Worm (Caenorhabditis elegans) whole organism, young adult: Measurements from ENCODE around the gene F34H10.1.

Experiments
- B0035.1 ChIP-seq: sonication (generic microtip); optimal IDR thresholded peaks from 2 replicates; lab custom pipeline; 2016; ENCODE audit warnings: missing genetic modification characterization, mild to moderate bottlenecking, missing compliant biosample characterization, missing genotype, missing genetic modification reagents
- B0261.1 ChIP-seq: sonication (generic microtip); optimal IDR thresholded peaks from 2 replicates; lab custom pipeline; 2016; ENCODE audit warnings: mild to moderate bottlenecking, missing genetic modification characterization, moderate library complexity, missing compliant biosample characterization
- F10E7.11 ChIP-seq: sonication (generic microtip); optimal IDR thresholded peaks from 2 replicates; lab custom pipeline; 2017; ENCODE audit warnings: mild to moderate bottlenecking, missing genetic modification characterization, moderate library complexity, missing compliant biosample characterization
- F22D6.2 ChIP-seq: sonication (generic microtip); optimal IDR thresholded peaks from 2 replicates; lab custom pipeline; 2016; ENCODE audit warnings: mild to moderate bottlenecking, missing genetic modification characterization, missing compliant biosample characterization
- F33H1.4 ChIP-seq: fragments of 200-800 bp; sonication (Bioruptor generic); IDR thresholded peaks from 2 replicates; pipeline ENCODE4 v1.3.6; 2022; ENCODE audit warnings: missing genetic modification reagents, missing genetic modification characterization, missing compliant biosample characterization
- F39B2.1 ChIP-seq: fragments of 200-800 bp; sonication (Bioruptor generic); IDR thresholded peaks from 2 replicates; pipeline ENCODE4 v1.3.6; 2022; ENCODE audit warnings: missing genetic modification reagents, missing genetic modification characterization, missing compliant biosample characterization
- F49E8.2 ChIP-seq: sonication (generic microtip); optimal IDR thresholded peaks from 3 replicates; lab custom pipeline; 2017; ENCODE audit warnings: missing genetic modification characterization, mild to moderate bottlenecking, missing compliant biosample characterization, antibody characterized with exemption, moderate library complexity; ENCODE audit not compliant: insufficient read depth
- F52B5.7 ChIP-seq: sonication (generic microtip); optimal IDR thresholded peaks from 2 replicates; lab custom pipeline; 2016; ENCODE audit warnings: mild to moderate bottlenecking, missing genetic modification characterization, missing compliant biosample characterization
- F57A8.1 ChIP-seq: fragments of 200-800 bp; sonication (Bioruptor generic); optimal IDR thresholded peaks from 2 replicates; lab custom pipeline; 2018; ENCODE audit warnings: mild to moderate bottlenecking, missing genetic modification characterization, moderate library complexity, missing compliant biosample characterization
- Y53G8AR.9 ChIP-seq: fragments of 200-800 bp; sonication (Bioruptor generic); conservative IDR thresholded peaks from 2 replicates; pipeline ENCODE4 v1.3.6; 2022; ENCODE audit warnings: missing genetic modification reagents, missing genetic modification characterization, missing compliant biosample characterization
- Y79H2A.3 ChIP-seq: fragments of 200-800 bp; sonication (Bioruptor generic); conservative IDR thresholded peaks from 2 replicates; pipeline ENCODE4 v1.3.6; 2022; ENCODE audit warnings: missing genetic modification reagents, missing genetic modification characterization, missing compliant biosample characterization
- Y95B8A.8 ChIP-seq: fragments of 200-800 bp; sonication (Bioruptor generic); IDR thresholded peaks from 2 replicates; pipeline ENCODE4 v1.3.6; 2022; ENCODE audit warnings: missing genetic modification reagents, missing genetic modification characterization, missing compliant biosample characterization
- ama-1 ChIP-seq, 3 experiments: fragments of 150-350 bp in 1 of 3; sonication (generic microtip) in 2 of 3; optimal IDR thresholded peaks; 2 replicates each; lab custom pipeline; 2014 to 2018; ENCODE audit warnings: missing biosample characterization in 2 of 3, missing genetic modification characterization in 2 of 3, missing genetic modification reagents in 2 of 3
- attf-5 ChIP-seq: fragments of 200-800 bp; sonication (Bioruptor generic); optimal IDR thresholded peaks from 2 replicates; lab custom pipeline; 2018; ENCODE audit warnings: mild to moderate bottlenecking, missing genetic modification characterization, missing compliant biosample characterization
- bed-1 ChIP-seq: fragments of 200-800 bp; sonication (Bioruptor generic); IDR thresholded peaks from 2 replicates; pipeline ENCODE4 v1.3.6; 2022; ENCODE audit warnings: missing genetic modification reagents, missing genetic modification characterization, missing compliant biosample characterization
- ccch-3 ChIP-seq: fragments of 200-800 bp; sonication (Bioruptor generic); optimal IDR thresholded peaks from 2 replicates; lab custom pipeline; 2018; ENCODE audit warnings: mild to moderate bottlenecking, missing genetic modification characterization, missing compliant biosample characterization
- ceh-100 ChIP-seq: fragments of 200-800 bp; sonication (Bioruptor generic); IDR thresholded peaks from 2 replicates; pipeline ENCODE4 v1.3.6; 2022; ENCODE audit warnings: missing genetic modification reagents, missing genetic modification characterization, missing compliant biosample characterization
- chd-7 ChIP-seq: sonication (generic microtip); optimal IDR thresholded peaks from 2 replicates; lab custom pipeline; 2016; ENCODE audit warnings: mild to moderate bottlenecking, missing genetic modification characterization, moderate library complexity, missing compliant biosample characterization
- die-1 ChIP-seq: sonication (generic microtip); optimal IDR thresholded peaks from 2 replicates; lab custom pipeline; 2016; ENCODE audit warnings: missing genotype, mild to moderate bottlenecking, missing genetic modification characterization, missing compliant biosample characterization
- dpl-1 ChIP-seq: fragments of 150-350 bp; optimal IDR thresholded peaks from 2 replicates; lab custom pipeline; 2014; ENCODE audit warnings: missing biosample characterization, missing genetic modification reagents, missing genetic modification characterization
- egl-18 ChIP-seq: fragments of 200-800 bp; sonication (Bioruptor generic); IDR thresholded peaks from 2 replicates; pipeline ENCODE4 v1.3.6; 2022; ENCODE audit warnings: missing genetic modification reagents, missing genetic modification characterization, missing compliant biosample characterization
- egl-44 ChIP-seq: fragments of 200-800 bp; sonication (Bioruptor generic); IDR thresholded peaks from 2 replicates; pipeline ENCODE4 v1.3.6; 2022; ENCODE audit warnings: missing genetic modification reagents, missing genetic modification characterization, missing compliant biosample characterization
- him-1 ChIP-seq: sonication (generic microtip); optimal IDR thresholded peaks from 2 replicates; lab custom pipeline; 2016; ENCODE audit warnings: missing genotype, missing genetic modification reagents, missing genetic modification characterization, missing compliant biosample characterization
- hmg-1.2 ChIP-seq: fragments of 200-800 bp; sonication (Bioruptor generic); IDR thresholded peaks from 2 replicates; pipeline ENCODE4 v1.3.6; 2022; ENCODE audit warnings: missing genetic modification reagents, missing genetic modification characterization, missing compliant biosample characterization
- lin-26 ChIP-seq: fragments of 200-800 bp; sonication (Bioruptor generic); IDR thresholded peaks from 2 replicates; pipeline ENCODE4 v1.3.6; 2022; ENCODE audit warnings: missing genetic modification reagents, missing genetic modification characterization, missing compliant biosample characterization
- lin-35 ChIP-seq, 3 experiments: fragments of 150-350 bp in 2 of 3; sonication (generic microtip) in 1 of 3; optimal IDR thresholded peaks; 2 replicates each; lab custom pipeline; 2014 to 2018; ENCODE audit warnings: missing biosample characterization in 3 of 3, missing genetic modification characterization in 3 of 3, missing genetic modification reagents in 3 of 3
- lin-40 ChIP-seq: sonication (generic microtip); optimal IDR thresholded peaks from 2 replicates; lab custom pipeline; 2016; ENCODE audit warnings: missing genetic modification characterization, mild to moderate bottlenecking, missing compliant biosample characterization, missing genotype, missing genetic modification reagents
- lin-54 ChIP-seq: fragments of 200-800 bp; sonication (Bioruptor generic); optimal IDR thresholded peaks from 2 replicates; lab custom pipeline; 2018; ENCODE audit warnings: mild to moderate bottlenecking, missing genetic modification characterization, missing compliant biosample characterization
- mes-4 ChIP-seq: sonication (generic microtip); optimal IDR thresholded peaks from 2 replicates; lab custom pipeline; 2016; ENCODE audit warnings: missing genotype, missing genetic modification characterization, missing compliant biosample characterization
- mxl-1 ChIP-seq: sonication (generic microtip); optimal IDR thresholded peaks from 2 replicates; lab custom pipeline; 2016; ENCODE audit warnings: missing genetic modification characterization, missing compliant biosample characterization
- nfyb-1 ChIP-seq: fragments of 200-800 bp; sonication (Bioruptor generic); IDR thresholded peaks from 2 replicates; pipeline ENCODE4 v1.3.6; 2022; ENCODE audit warnings: missing genetic modification reagents, missing genetic modification characterization, missing compliant biosample characterization
- nhr-27 ChIP-seq: fragments of 200-800 bp; sonication (Bioruptor generic); optimal IDR thresholded peaks from 2 replicates; lab custom pipeline; 2018; ENCODE audit warnings: mild to moderate bottlenecking, missing genetic modification characterization, moderate library complexity, missing compliant biosample characterization
- nhr-90 ChIP-seq: sonication (generic microtip); optimal IDR thresholded peaks from 2 replicates; lab custom pipeline; 2016; ENCODE audit warnings: missing genotype, mild to moderate bottlenecking, missing genetic modification characterization, missing compliant biosample characterization
- rcor-1 ChIP-seq: fragments of 200-800 bp; sonication (Bioruptor generic); IDR thresholded peaks from 2 replicates; pipeline ENCODE4 v1.3.6; 2022; ENCODE audit warnings: missing genetic modification reagents, missing genetic modification characterization, missing compliant biosample characterization
- sdz-38 ChIP-seq: sonication (generic microtip); optimal IDR thresholded peaks from 2 replicates; lab custom pipeline; 2016; ENCODE audit warnings: missing genotype, missing genetic modification characterization, missing compliant biosample characterization
- snpc-4 ChIP-seq, 5 experiments: fragments of 150-350 bp in 1 of 5; sonication (generic microtip) in 4 of 5; optimal IDR thresholded peaks; 2 replicates each; lab custom pipeline; 2014 to 2018; ENCODE audit warnings: missing genetic modification characterization in 5 of 5, missing biosample characterization in 3 of 5, antibody characterized with exemption in 2 of 5, mild to moderate bottlenecking in 2 of 5, missing compliant biosample characterization in 2 of 5, missing genotype in 2 of 5, moderate library complexity in 2 of 5, missing genetic modification reagents in 1 of 5
- somi-1 ChIP-seq: fragments of 200-800 bp; sonication (Bioruptor generic); optimal IDR thresholded peaks from 2 replicates; lab custom pipeline; 2018; ENCODE audit warnings: mild to moderate bottlenecking, missing genetic modification characterization, missing compliant biosample characterization
- tbx-9 ChIP-seq: sonication (generic microtip); optimal IDR thresholded peaks from 2 replicates; lab custom pipeline; 2016; ENCODE audit warnings: borderline replicate concordance, missing genetic modification characterization, inconsistent platforms, missing compliant biosample characterization
- tlf-1 ChIP-seq: fragments of 200-800 bp; sonication (Bioruptor generic); optimal IDR thresholded peaks from 2 replicates; lab custom pipeline; 2018; ENCODE audit warnings: mild to moderate bottlenecking, missing genetic modification characterization, missing compliant biosample characterization

Gene F34H10.1

ce11 chrX:9653016-9653415, 27.1 kb downstream of the F34H10.1 start, which contains the start of gene aex-2:
aex-2 (minus strand) TSS chrX:9653116.
- TF ChIP-seq nfyb-1 (GFP tag; lab: Robert Waterston, UW): no peak
- TF ChIP-seq F10E7.11 (tag; lab: Kevin White, UChicago): no peak
- TF ChIP-seq mes-4: no peak
- no peak for TF ChIP-seq lin-54
- no peak for TF ChIP-seq ceh-100 (GFP tag; lab: Robert Waterston, UW)
- no peak for TF ChIP-seq rcor-1 (GFP tag; lab: Robert Waterston, UW)
- no peak for TF ChIP-seq Y53G8AR.9 (GFP tag; lab: Robert Waterston, UW)
- TF ChIP-seq attf-5 (GFP tag; lab: Kevin White, UChicago): no peak
- TF ChIP-seq mxl-1 (tag; lab: Kevin White, UChicago): no peak
- no peak for TF ChIP-seq ama-1 (optimal IDR thresholded peaks at IDR 0.05; lab: Kevin White, UChicago)
- TF ChIP-seq ama-1 (GFP tag; optimal IDR thresholded peaks at IDR 0.05; lab: Kevin White, UChicago): no peak
- TF ChIP-seq Y95B8A.8 (GFP tag; lab: Robert Waterston, UW): no peak
- TF ChIP-seq F39B2.1 (GFP tag; lab: Robert Waterston, UW): no peak
- no peak for TF ChIP-seq lin-40
- TF ChIP-seq F49E8.2: no peak
- TF ChIP-seq Y79H2A.3 (GFP tag; lab: Robert Waterston, UW): no peak
- no peak for TF ChIP-seq egl-44 (GFP tag; lab: Robert Waterston, UW)

ce11 chrX:9653478-9653877, 27.6 kb downstream of the F34H10.1 start:
- TF ChIP-seq tbx-9 (tag; lab: Kevin White, UChicago) (no peak), nhr-27 (tag; lab: Kevin White, UChicago) (no peak), lin-35 (GFP tag; optimal IDR thresholded peaks at IDR 0.05; lab: Kevin White, UChicago) (no peak), F39B2.1 (GFP tag; lab: Robert Waterston, UW) (no peak), bed-1 (GFP tag; lab: Robert Waterston, UW) (no peak), somi-1 (no peak), chd-7 (tag; lab: Kevin White, UChicago) (no peak), egl-44 (GFP tag; lab: Robert Waterston, UW) (no peak), egl-18 (GFP tag; lab: Robert Waterston, UW) (no peak), ccch-3 (no peak), F22D6.2 (no peak), B0035.1 (tag; lab: Kevin White, UChicago) (no peak), dpl-1 (GFP tag; lab: Kevin White, UChicago) (no peak), F33H1.4 (no peak), tlf-1 (GFP tag; lab: Kevin White, UChicago) (no peak), F57A8.1 (GFP tag; lab: Kevin White, UChicago) (no peak), die-1 (tag; lab: Kevin White, UChicago) (no peak), snpc-4 (GFP tag; optimal IDR thresholded peaks at IDR 0.05; lab: Kevin White, UChicago) (no peak), snpc-4 (tag; optimal IDR thresholded peaks at IDR 0.05; lab: Kevin White, UChicago) (no peak), sdz-38 (tag; lab: Kevin White, UChicago) (no peak)

ce11 chrX:9654232-9654631, 28.3 kb downstream of the F34H10.1 start:
- TF ChIP-seq lin-40: no peak
- no peak for TF ChIP-seq F49E8.2
- TF ChIP-seq mxl-1 (tag; lab: Kevin White, UChicago): no peak
- TF ChIP-seq F39B2.1 (GFP tag; lab: Robert Waterston, UW): no peak
- no peak for TF ChIP-seq F52B5.7 (tag; lab: Kevin White, UChicago)
- no peak for TF ChIP-seq nhr-90 (tag; lab: Kevin White, UChicago)
- no peak for TF ChIP-seq lin-26 (GFP tag; lab: Robert Waterston, UW)
- TF ChIP-seq B0261.1: no peak
- no peak for TF ChIP-seq hmg-1.2 (GFP tag; lab: Robert Waterston, UW)
- TF ChIP-seq F22D6.2: no peak
- TF ChIP-seq nfyb-1 (GFP tag; lab: Robert Waterston, UW): no peak
- no peak for TF ChIP-seq him-1 (tag; lab: Kevin White, UChicago)
